Fruit fly (Drosophila melanogaster): ENCODE measurements around the gene CG9132.

The CG9132 gene

dm6 chrX:16800530-16801027, at the start of gene CG9132, which contains the start of gene CG4789:
Gene CG9132 (minus strand): TSS chrX:16800710.
Gene CG4789 (plus strand): TSS chrX:16800930.
- TF ChIP-seq CG8319 (GFP tag; optimal IDR thresholded peaks at IDR 0.05) = no peak
- no peak for TF ChIP-seq fkh (GFP tag; optimal IDR thresholded peaks at IDR 0.05)
- 0 out of 2 replicates have a peak, but pooled peaks have one; percentile 0 for TF ChIP-seq Gug (GFP tag; IDR thresholded peaks at IDR 0.05)

dm6 chrX:16849517-16849916, 49.0 kb upstream of the CG9132 start:
- TF ChIP-seq Sox102F (GFP tag; optimal IDR thresholded peaks at IDR 0.05) = no peak
- no peak for TF ChIP-seq CG11294 (GFP tag; IDR thresholded peaks at IDR 0.05)
- TF ChIP-seq salr (GFP tag; optimal IDR thresholded peaks at IDR 0.05) = no peak
- no peak for TF ChIP-seq Hr38 (GFP tag; optimal IDR thresholded peaks at IDR 0.05)
- TF ChIP-seq CG10669 (GFP tag; optimal IDR thresholded peaks at IDR 0.05) = no peak
- TF ChIP-seq OdsH (GFP tag; optimal IDR thresholded peaks at IDR 0.05) = no peak
- TF ChIP-seq svp (GFP tag) = no peak
- no peak for TF ChIP-seq Sox14 (GFP tag; optimal IDR thresholded peaks at IDR 0.05)
- TF ChIP-seq CG31627 (GFP tag; optimal IDR thresholded peaks at IDR 0.05) = no peak
- no peak for TF ChIP-seq CG8632 (GFP tag; optimal IDR thresholded peaks at IDR 0.05)
- no peak for TF ChIP-seq fd85E (GFP tag; optimal IDR thresholded peaks at IDR 0.05)
- TF ChIP-seq Eip93F (GFP tag; optimal IDR thresholded peaks at IDR 0.05) = no peak
- no peak for TF ChIP-seq vri (GFP tag; optimal IDR thresholded peaks at IDR 0.05)
- no peak for TF ChIP-seq CG8319 (GFP tag; optimal IDR thresholded peaks at IDR 0.05)
- TF ChIP-seq CG34406 (GFP tag; optimal IDR thresholded peaks at IDR 0.05) = no peak
- no peak for TF ChIP-seq acj6 (GFP tag; optimal IDR thresholded peaks at IDR 0.05)
- TF ChIP-seq CG3919 (GFP tag; optimal IDR thresholded peaks at IDR 0.05) = no peak
- no peak for TF ChIP-seq CG7368 (GFP tag; optimal IDR thresholded peaks at IDR 0.05)
- no peak for TF ChIP-seq spab (GFP tag; optimal IDR thresholded peaks at IDR 0.05)

DNA sequence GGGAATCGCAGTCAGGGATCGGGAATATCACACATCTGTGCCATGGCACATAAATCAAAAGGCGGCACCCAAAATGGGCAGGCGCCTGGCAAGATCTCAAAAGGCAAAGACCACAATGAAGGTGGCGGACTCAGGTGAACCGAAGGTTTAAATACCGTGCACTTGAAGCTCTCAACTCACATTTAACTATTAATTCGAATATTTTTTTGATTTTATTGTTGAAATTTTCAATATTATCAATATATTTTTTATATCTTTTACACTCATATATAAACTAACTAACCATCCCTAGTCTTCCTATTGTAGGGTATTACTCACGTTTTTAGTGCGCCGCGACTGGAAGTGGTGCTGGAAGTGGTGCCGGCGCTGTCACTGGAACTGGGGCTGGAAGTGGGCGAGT, 48.5 kb upstream of the CG9132 start:
- TF ChIP-seq Hr39 (GFP tag; optimal IDR thresholded peaks at IDR 0.05) (no peak), Met (GFP tag; optimal IDR thresholded peaks at IDR 0.05) (no peak), eg (GFP tag; IDR thresholded peaks at IDR 0.05) (no peak), svp (GFP tag) (peak; percentile 55), Ets21C (GFP tag; optimal IDR thresholded peaks at IDR 0.05) (no peak), CG8119 (GFP tag; IDR thresholded peaks at IDR 0.05) (peak; percentile 36; the same call in 1 of the 3 replicates), CG11902 (GFP tag; optimal IDR thresholded peaks at IDR 0.05) (no peak), acj6 (GFP tag; optimal IDR thresholded peaks at IDR 0.05) (peak; percentile 17), CG31627 (GFP tag; optimal IDR thresholded peaks at IDR 0.05) (no peak), Gug (GFP tag; IDR thresholded peaks at IDR 0.05) (no peak), CG1621 (tag; optimal IDR thresholded peaks at IDR 0.05) (no peak), dac (GFP tag; optimal IDR thresholded peaks at IDR 0.05) (no peak), esn (GFP tag; optimal IDR thresholded peaks at IDR 0.05) (no peak), Eip78C (GFP tag) (peak; percentile 73), Sox14 (GFP tag; optimal IDR thresholded peaks at IDR 0.05) (no peak), CG34406 (GFP tag; optimal IDR thresholded peaks at IDR 0.05) (peak; percentile 4), net (GFP tag; optimal IDR thresholded peaks at IDR 0.05) (peak; percentile 1), CG3919 (GFP tag; optimal IDR thresholded peaks at IDR 0.05) (peak; percentile 37), Blimp-1 (GFP tag; optimal IDR thresholded peaks at IDR 0.05) (no peak), CG6808 (GFP tag; optimal IDR thresholded peaks at IDR 0.05) (no peak), Hr38 (GFP tag; optimal IDR thresholded peaks at IDR 0.05) (no peak), Smox (GFP tag; optimal IDR thresholded peaks at IDR 0.05) (no peak), achi (GFP tag; optimal IDR thresholded peaks at IDR 0.05) (no peak), CG15336 (GFP tag; IDR thresholded peaks at IDR 0.05) (0 out of 2 replicates have a peak, but pooled peaks have one; percentile 28), Lpt (GFP tag; optimal IDR thresholded peaks at IDR 0.05) (no peak), CG32006 (GFP tag; optimal IDR thresholded peaks at IDR 0.05) (peak; percentile 50), OdsH (GFP tag; optimal IDR thresholded peaks at IDR 0.05) (peak; percentile 23), CG10631 (GFP tag; optimal IDR thresholded peaks at IDR 0.05) (peak; percentile 4), CG6276 (GFP tag; optimal IDR thresholded peaks at IDR 0.05) (no peak), CG6163 (GFP tag; IDR thresholded peaks at IDR 0.05) (no peak; the same call in 2 of the 3 replicates), topi (GFP tag; optimal IDR thresholded peaks at IDR 0.05) (no peak), CG16779 (tag; optimal IDR thresholded peaks at IDR 0.05) (no peak), spab (GFP tag; optimal IDR thresholded peaks at IDR 0.05) (no peak), Eip93F (GFP tag; optimal IDR thresholded peaks at IDR 0.05) (no peak), CG7368 (GFP tag; optimal IDR thresholded peaks at IDR 0.05) (no peak)

Measured in whole organism, prepupa.